Worm (Caenorhabditis elegans): ENCODE results near the gene F13H8.2.

Gene F13H8.2

DNA sequence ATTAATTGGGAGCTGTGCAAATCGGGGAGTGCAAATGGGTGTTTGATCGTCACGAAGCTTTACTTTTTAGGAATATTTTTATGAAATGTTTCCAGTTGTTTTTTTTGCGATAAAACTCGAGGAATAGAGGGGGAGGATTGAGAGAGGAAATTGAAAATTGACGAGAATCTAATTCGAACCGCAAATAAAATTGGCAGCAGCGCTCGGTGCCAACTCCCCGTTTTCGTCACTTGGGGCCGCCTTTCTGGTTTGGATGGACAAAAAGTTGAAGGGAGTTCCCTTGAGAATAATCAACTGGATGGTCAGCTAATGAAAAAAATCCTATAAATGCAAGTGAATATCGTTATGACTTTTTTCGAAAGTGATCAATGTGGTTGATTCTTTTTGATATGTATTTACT is 40.0 kb upstream of the F13H8.2 start:
- no peak for TF ChIP-seq unc-55 (GFP tag; optimal IDR thresholded peaks at IDR 0.05)
- no peak for TF ChIP-seq snpc-4 (tag; optimal IDR thresholded peaks at IDR 0.05)
- no peak for TF ChIP-seq dmd-4 (tag; optimal IDR thresholded peaks at IDR 0.05)
- no peak for TF ChIP-seq nhr-12 (tag; optimal IDR thresholded peaks at IDR 0.05)
- no peak for TF ChIP-seq gmeb-1 (tag; optimal IDR thresholded peaks at IDR 0.05)
- no peak for TF ChIP-seq peb-1 (tag; optimal IDR thresholded peaks at IDR 0.05)
- TF ChIP-seq nhr-23 (tag; optimal IDR thresholded peaks at IDR 0.05), result no peak
- TF ChIP-seq sma-9 (GFP tag; optimal IDR thresholded peaks at IDR 0.05), result no peak
- no peak for TF ChIP-seq sma-9 (tag; optimal IDR thresholded peaks at IDR 0.05)
- TF ChIP-seq nhr-237 (tag; optimal IDR thresholded peaks at IDR 0.05), result no peak

DNA sequence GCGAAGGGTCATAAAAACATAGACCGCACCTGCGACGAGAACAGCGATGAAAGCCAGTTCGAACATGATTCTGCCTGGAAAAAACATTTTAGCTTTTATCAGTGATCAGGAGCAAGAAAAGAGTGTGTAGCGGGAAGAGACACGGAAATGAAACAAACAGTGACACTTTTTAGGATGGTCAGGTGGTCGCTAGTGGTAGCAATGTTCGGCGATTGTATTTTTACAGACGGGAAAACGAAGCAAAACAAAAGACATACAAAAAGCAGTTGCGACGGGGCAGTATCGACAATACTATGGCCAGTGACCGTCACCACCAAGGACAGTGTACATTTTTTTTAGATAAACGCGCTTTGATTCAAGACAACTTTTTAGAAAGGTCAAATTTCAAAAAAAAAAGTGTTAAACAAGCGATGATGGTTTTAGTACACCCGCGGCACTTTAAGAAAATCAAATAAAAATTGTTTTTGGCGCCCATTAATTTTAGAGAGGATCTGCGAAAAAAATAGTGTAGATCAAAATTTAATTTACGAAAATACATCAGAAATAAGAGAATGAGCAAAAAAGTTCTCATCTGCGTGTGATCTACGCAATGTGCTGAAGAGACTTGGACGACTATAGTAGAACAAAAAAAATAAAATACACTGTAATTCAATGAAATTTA is 34.6 kb upstream of the F13H8.2 start, which contains the start of gene T24H7.9:
TSS of gene T24H7.9 (minus strand) at position 74 of the 661 bp plus-strand sequence.
- TF ChIP-seq fos-1 (tag; optimal IDR thresholded peaks at IDR 0.05) (peak; percentile 27), snpc-4 (tag; optimal IDR thresholded peaks at IDR 0.05) (no peak)

DNA sequence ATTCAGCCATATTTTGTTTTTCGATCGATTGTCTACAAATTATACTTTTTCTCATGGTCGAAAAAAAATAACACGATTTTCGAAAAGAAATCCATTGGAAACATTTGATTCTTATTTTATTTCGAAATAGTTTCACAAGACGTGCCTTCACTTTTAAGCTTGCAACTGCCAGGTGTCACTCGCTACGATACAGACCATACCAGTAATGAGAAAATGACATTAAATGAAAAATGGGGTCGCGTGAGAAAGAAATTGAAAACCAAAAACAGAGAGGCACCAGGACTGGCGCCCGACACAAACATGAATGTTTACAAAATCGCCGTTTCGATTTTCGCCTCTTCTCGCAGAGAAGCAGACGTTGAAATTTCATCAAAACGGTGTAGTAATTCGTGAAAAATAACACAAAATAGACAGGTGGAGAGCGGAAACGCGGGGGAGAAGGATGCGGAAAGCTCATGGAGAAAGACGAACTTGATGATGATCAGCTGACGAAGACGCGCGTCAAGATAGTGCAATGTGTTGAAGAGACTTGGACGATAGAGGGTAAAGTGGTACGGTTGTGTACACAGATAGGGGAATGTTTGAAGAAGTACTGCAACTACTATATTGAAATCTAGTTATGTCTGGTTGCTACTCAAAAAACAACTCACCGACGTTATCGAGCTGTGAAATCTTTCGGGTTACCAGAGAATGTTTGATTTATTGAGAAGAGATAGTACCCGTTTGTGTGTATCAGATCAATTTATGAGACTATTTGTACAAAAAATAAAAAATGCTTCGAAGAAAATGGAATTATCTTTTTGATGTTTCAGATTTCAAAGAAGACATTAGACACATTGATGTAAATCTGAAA is 33.8 kb upstream of the F13H8.2 start:
- TF ChIP-seq egl-27 (tag; optimal IDR thresholded peaks at IDR 0.05) (no peak), nhr-25 (tag; optimal IDR thresholded peaks at IDR 0.05) (peak; percentile 4), nhr-129 (tag; optimal IDR thresholded peaks at IDR 0.05) (peak; percentile 21), F13H6.1 (tag; optimal IDR thresholded peaks at IDR 0.05) (peak; percentile 46)

DNA sequence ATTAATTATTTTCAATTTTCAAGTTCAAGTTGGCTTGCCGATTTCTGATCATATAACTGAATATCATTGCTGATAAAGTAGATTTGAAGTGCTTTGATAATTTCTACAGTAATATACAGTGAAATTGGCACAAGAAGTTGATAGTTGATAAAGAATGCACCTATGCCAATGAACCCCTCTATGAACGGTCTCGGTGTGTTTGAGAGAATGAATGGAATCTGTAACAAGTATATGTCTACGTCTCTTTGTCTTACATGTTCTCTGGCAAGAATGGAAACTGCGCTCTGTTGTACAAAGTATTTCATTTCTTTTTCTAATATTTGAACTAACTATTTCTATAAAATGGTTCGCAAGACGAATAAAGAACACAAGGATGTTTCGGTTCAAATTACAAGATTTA is 28.4 kb upstream of the F13H8.2 start, which contains the start of gene T24H7.8:
TSS of gene T24H7.8 (plus strand) at position 301 of the 400 bp plus-strand sequence.
- no peak for TF ChIP-seq nhr-21 (tag; optimal IDR thresholded peaks at IDR 0.05)
- TF ChIP-seq mdl-1 (tag; optimal IDR thresholded peaks at IDR 0.05), result no peak
- TF ChIP-seq gmeb-1 (tag; optimal IDR thresholded peaks at IDR 0.05), result no peak
- TF ChIP-seq nhr-237 (tag; optimal IDR thresholded peaks at IDR 0.05), result no peak
- no peak for TF ChIP-seq R02D3.7 (tag; optimal IDR thresholded peaks at IDR 0.05)
- TF ChIP-seq elt-3 (tag; optimal IDR thresholded peaks at IDR 0.05), result no peak
- no peak for TF ChIP-seq snpc-4 (tag; optimal IDR thresholded peaks at IDR 0.05)
- TF ChIP-seq unc-55 (GFP tag; optimal IDR thresholded peaks at IDR 0.05), result no peak

DNA sequence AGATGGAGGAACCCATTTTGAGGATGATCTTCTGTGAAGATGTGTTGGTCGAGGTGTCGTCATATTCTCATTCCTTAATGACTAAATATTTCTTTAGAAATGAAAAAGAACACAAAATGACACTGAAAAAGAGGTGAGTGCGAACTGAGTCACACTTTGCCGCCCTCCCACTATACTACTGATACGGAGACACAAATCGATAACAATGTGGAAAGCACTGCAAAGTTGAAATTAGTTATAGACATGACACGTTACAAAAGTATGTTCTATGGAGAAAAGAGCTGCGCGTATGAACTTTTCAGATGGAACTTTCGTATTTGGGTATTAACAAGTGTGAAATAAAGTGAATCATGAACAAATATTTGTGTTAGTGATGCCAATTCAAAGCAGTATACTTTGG is 26.0 kb upstream of the F13H8.2 start, which contains the start of gene tat-4:
TSS of gene tat-4 (minus strand) at position 117 of the 400 bp plus-strand sequence.
- TF ChIP-seq mdl-1 (tag; optimal IDR thresholded peaks at IDR 0.05), result no peak
- no peak for TF ChIP-seq lin-13 (GFP tag; optimal IDR thresholded peaks at IDR 0.05)
- TF ChIP-seq blmp-1 (tag; optimal IDR thresholded peaks at IDR 0.05; ENCODE audit: insufficient read depth), result no peak
- TF ChIP-seq aly-2 (tag; optimal IDR thresholded peaks at IDR 0.05), result no peak
- no peak for TF ChIP-seq ama-1 (optimal IDR thresholded peaks at IDR 0.05)
- TF ChIP-seq fos-1 (tag; optimal IDR thresholded peaks at IDR 0.05), result peak; percentile 89

DNA sequence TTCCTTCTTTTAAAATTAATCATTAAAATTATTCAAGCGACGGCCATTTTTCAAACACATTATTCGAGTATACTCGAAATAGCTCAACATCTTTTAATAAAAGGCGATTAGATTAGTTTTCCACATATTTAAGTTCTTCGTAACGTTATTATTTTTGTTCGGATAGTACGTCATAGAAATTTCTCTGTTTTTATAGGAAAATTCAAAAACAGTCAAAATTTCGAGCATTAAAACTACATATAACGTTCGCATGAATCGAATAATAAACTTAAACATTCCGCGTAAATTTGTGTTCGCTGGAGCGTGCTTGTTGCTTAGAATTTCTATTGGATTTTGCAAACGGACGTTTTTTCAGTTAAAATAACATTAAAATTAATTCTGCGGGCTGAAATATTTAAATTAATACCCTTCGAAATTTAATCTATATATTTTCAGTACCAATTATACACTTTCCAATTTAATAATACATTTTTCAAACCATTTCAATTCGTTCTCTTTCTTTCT is 24.9 kb upstream of the F13H8.2 start, which contains the start of gene blos-4:
TSS of gene blos-4 (plus strand) at position 51 of the 504 bp plus-strand sequence.
- TF ChIP-seq nhr-6 (tag; optimal IDR thresholded peaks at IDR 0.05) (no peak), mab-5 (tag; optimal IDR thresholded peaks at IDR 0.05) (no peak), gmeb-1 (tag; optimal IDR thresholded peaks at IDR 0.05) (peak; percentile 50), unc-39 (tag; optimal IDR thresholded peaks at IDR 0.05) (no peak)

DNA sequence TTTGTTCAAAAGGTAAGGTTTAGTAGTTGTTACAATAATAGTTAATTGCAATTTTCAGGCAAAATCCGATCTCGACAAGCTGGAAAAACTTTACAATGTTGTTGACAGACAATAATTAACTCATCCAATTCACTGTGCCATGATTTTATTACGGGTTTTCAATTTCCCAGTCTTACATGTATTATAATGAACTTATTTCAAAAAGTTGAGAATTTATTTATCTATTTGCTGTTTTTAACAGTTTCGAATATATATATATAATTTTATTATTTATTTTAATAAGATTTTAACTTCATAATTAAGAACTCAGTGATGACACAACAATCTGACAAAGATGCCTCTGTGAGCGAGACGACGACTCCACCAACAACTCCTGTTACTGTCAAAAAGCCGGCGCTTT is 24.1 kb upstream of the F13H8.2 start, which contains the start of gene lelo-1:
TSS of gene lelo-1 (plus strand) at position 301 of the 400 bp plus-strand sequence.
- no peak for TF ChIP-seq F13H6.1 (tag; optimal IDR thresholded peaks at IDR 0.05)
- TF ChIP-seq mbf-1 (tag; optimal IDR thresholded peaks at IDR 0.05), result no peak
- TF ChIP-seq unc-55 (GFP tag; optimal IDR thresholded peaks at IDR 0.05), result no peak
- TF ChIP-seq elt-1 (tag; optimal IDR thresholded peaks at IDR 0.05), result no peak
- no peak for TF ChIP-seq peb-1 (tag; optimal IDR thresholded peaks at IDR 0.05)
- no peak for TF ChIP-seq fos-1 (tag; optimal IDR thresholded peaks at IDR 0.05)
- no peak for TF ChIP-seq mdl-1 (tag; optimal IDR thresholded peaks at IDR 0.05)
- no peak for TF ChIP-seq unc-62 (GFP tag; optimal IDR thresholded peaks at IDR 0.05)
- TF ChIP-seq sem-4 (tag; optimal IDR thresholded peaks at IDR 0.05), result no peak
- no peak for TF ChIP-seq snpc-4 (tag; optimal IDR thresholded peaks at IDR 0.05)
